Fruit fly (Drosophila melanogaster) Kc167 (cell line): ENCODE data around the gene CG2104.

Experiments
- Myc ChIP-seq: fragments of >200 bp; optimal IDR thresholded peaks from 2 replicates; lab custom pipeline; 2017; ENCODE audit warnings: missing external identifiers
- psq ChIP-seq: fragments of >200 bp; optimal IDR thresholded peaks from 2 replicates; lab custom pipeline; 2017; ENCODE audit warnings: missing external identifiers

DNA sequence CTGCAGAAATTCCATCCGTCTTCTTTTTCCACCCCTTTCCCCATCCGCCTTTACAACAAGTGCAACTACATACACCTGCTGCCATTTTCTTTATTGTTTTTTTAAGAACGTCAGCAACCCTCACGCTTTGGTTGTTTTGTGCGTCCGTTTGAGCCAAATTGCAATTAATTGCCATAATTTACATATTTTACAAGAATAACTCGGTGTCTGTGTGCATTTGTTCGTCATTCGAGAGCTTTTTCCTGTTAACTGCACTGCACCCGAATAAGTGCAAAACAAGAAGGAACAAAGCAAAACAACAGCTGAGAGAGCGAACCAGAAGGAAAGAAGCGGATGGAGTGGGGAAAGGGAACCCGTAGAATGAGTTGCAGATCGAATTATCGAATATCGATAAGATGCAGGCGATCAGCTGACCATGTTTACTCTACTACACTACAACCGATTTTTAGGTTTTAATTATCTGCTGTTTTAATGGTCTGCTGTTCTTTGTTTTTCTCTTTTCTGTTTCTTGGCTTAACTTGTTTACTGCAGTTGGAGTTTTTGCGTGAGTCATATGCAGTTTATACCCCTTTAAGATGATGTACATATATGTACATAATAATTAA lies 22.3 kb downstream of the CG2104 start:
- TF ChIP-seq Myc (lab: Kevin White, UChicago) (no peak), psq (no peak)
